Fruit fly (Drosophila melanogaster) whole organism, embryonic: ENCODE measurements around the gene endos.

ENCODE experiments used
- B-H1 ChIP-seq: fragments of 200-800 bp; sonication (Bioruptor generic); IDR thresholded peaks from 3 replicates; pipeline ENCODE4 v1.3.6; 2022; ENCODE audit warnings: missing biosample characterization, missing genetic modification characterization
- BEAF-32 ChIP-seq: fragments of 200-800 bp; sonication (Bioruptor generic); optimal IDR thresholded peaks from 3 replicates; lab custom pipeline; 2017; ENCODE audit warnings: missing biosample characterization, missing genetic modification characterization, mild to moderate bottlenecking, moderate library complexity, missing genetic modification reagents
- CG12104 ChIP-seq: fragments of 200-800 bp; sonication (Bioruptor generic); optimal IDR thresholded peaks from 3 replicates; lab custom pipeline; 2016; ENCODE audit warnings: missing biosample characterization, missing genetic modification characterization
- CG12391 ChIP-seq: fragments of 200-800 bp; sonication (Bioruptor generic); optimal IDR thresholded peaks from 3 replicates; lab custom pipeline; 2018; ENCODE audit warnings: missing biosample characterization, mild to moderate bottlenecking, missing genetic modification characterization, moderate library complexity
- CG16813 ChIP-seq: fragments of 200-800 bp; sonication (Bioruptor generic); IDR thresholded peaks from 3 replicates; pipeline ENCODE4 v1.3.6; 2022; ENCODE audit warnings: missing biosample characterization, missing genetic modification characterization; ENCODE audit not compliant: partially characterized antibody
- CG1832 ChIP-seq: fragments of 200-800 bp; sonication (Bioruptor generic); optimal IDR thresholded peaks from 2 replicates; lab custom pipeline; 2017; ENCODE audit warnings: missing biosample characterization, mild to moderate bottlenecking, missing genetic modification characterization, inconsistent platforms
- CG2202 ChIP-seq: fragments of 200-800 bp; sonication (Bioruptor generic); optimal IDR thresholded peaks from 2 replicates; lab custom pipeline; 2018; ENCODE audit warnings: missing biosample characterization, mild to moderate bottlenecking, missing genetic modification characterization
- CG32532 ChIP-seq: fragments of 200-800 bp; sonication (Bioruptor generic); IDR thresholded peaks from 2 replicates; pipeline ENCODE4 v1.3.6; 2022; ENCODE audit warnings: missing biosample characterization, missing genetic modification characterization
- CG32772 ChIP-seq: fragments of 200-800 bp; sonication (Bioruptor generic); IDR thresholded peaks from 2 replicates; pipeline ENCODE4 v1.3.6; 2022; ENCODE audit warnings: missing biosample characterization, missing genetic modification characterization
- CG34422 ChIP-seq: fragments of 200-800 bp; sonication (Bioruptor generic); IDR thresholded peaks from 3 replicates; pipeline ENCODE4 v1.3.6; 2022; ENCODE audit warnings: missing biosample characterization, missing genetic modification characterization
- CG3838 ChIP-seq: fragments of 200-800 bp; sonication (Bioruptor generic); optimal IDR thresholded peaks from 3 replicates; lab custom pipeline; 2016; ENCODE audit warnings: missing biosample characterization, missing genetic modification characterization
- CG4820 ChIP-seq: fragments of 200-800 bp; sonication (Bioruptor generic); optimal IDR thresholded peaks from 3 replicates; lab custom pipeline; 2016; ENCODE audit warnings: missing biosample characterization, missing genetic modification characterization
- CG6254 ChIP-seq: fragments of 200-800 bp; sonication (Bioruptor generic); optimal IDR thresholded peaks from 3 replicates; lab custom pipeline; 2017; ENCODE audit warnings: mild to moderate bottlenecking, missing biosample characterization, missing genetic modification reagents, missing genetic modification characterization
- CG6683 ChIP-seq: fragments of 200-800 bp; sonication (Bioruptor generic); optimal IDR thresholded peaks from 2 replicates; lab custom pipeline; 2017; ENCODE audit warnings: missing biosample characterization, mild to moderate bottlenecking, missing genetic modification characterization, missing genetic modification reagents
- CG6791 ChIP-seq: fragments of 200-800 bp; sonication (Bioruptor generic); IDR thresholded peaks from 3 replicates; pipeline ENCODE4 v1.3.6; 2022; ENCODE audit warnings: missing biosample characterization, missing genetic modification characterization; ENCODE audit not compliant: partially characterized antibody
- CG7556 ChIP-seq: fragments of 200-800 bp; sonication (Bioruptor generic); optimal IDR thresholded peaks from 2 replicates; lab custom pipeline; 2017; ENCODE audit warnings: missing biosample characterization, mild to moderate bottlenecking, missing genetic modification characterization
- CG7745 ChIP-seq: fragments of 200-800 bp; sonication (Bioruptor generic); optimal IDR thresholded peaks from 2 replicates; lab custom pipeline; 2018; ENCODE audit warnings: missing biosample characterization, mild to moderate bottlenecking, missing genetic modification characterization, moderate library complexity
- CG9817 ChIP-seq: fragments of 200-800 bp; sonication (Bioruptor generic); optimal IDR thresholded peaks from 2 replicates; lab custom pipeline; 2018; ENCODE audit warnings: missing biosample characterization, mild to moderate bottlenecking, missing genetic modification characterization, moderate library complexity
- Camta ChIP-seq: fragments of 200-800 bp; sonication (Bioruptor generic); optimal IDR thresholded peaks from 2 replicates; lab custom pipeline; 2016; ENCODE audit warnings: missing biosample characterization, missing genetic modification characterization
- Dad ChIP-seq: fragments of 200-800 bp; sonication (Bioruptor generic); optimal IDR thresholded peaks from 3 replicates; lab custom pipeline; 2016; ENCODE audit warnings: missing biosample characterization, missing genetic modification characterization
- Dbx ChIP-seq: fragments of 200-800 bp; sonication (Bioruptor generic); IDR thresholded peaks from 3 replicates; pipeline ENCODE4 v1.3.6; 2022; ENCODE audit warnings: missing biosample characterization, missing genetic modification characterization
- Dek ChIP-seq: fragments of 200-800 bp; sonication (Bioruptor generic); optimal IDR thresholded peaks from 3 replicates; lab custom pipeline; 2019; ENCODE audit warnings: missing biosample characterization, mild to moderate bottlenecking, missing genetic modification characterization, moderate library complexity
- Eip74EF ChIP-seq, 2 experiments: fragments of 200-800 bp in 1 of 2; fragments of >200 bp in 1 of 2; sonication (Bioruptor generic) in 1 of 2; optimal IDR thresholded peaks; 2 replicates each; lab custom pipeline; 2017 to 2019; ENCODE audit warnings: missing biosample characterization in 2 of 2, missing genetic modification characterization in 2 of 2, mild to moderate bottlenecking in 1 of 2, moderate library complexity in 1 of 2
- Elba2 ChIP-seq: fragments of 200-800 bp; sonication (Bioruptor generic); optimal IDR thresholded peaks from 3 replicates; lab custom pipeline; 2016; ENCODE audit warnings: missing biosample characterization, missing genetic modification characterization
- Fer2 ChIP-seq: fragments of 200-800 bp; sonication (Bioruptor generic); optimal IDR thresholded peaks from 2 replicates; lab custom pipeline; 2018; ENCODE audit warnings: missing biosample characterization, mild to moderate bottlenecking, missing genetic modification characterization, moderate library complexity
- HLH3B ChIP-seq: fragments of 200-800 bp; sonication (Bioruptor generic); IDR thresholded peaks from 2 replicates; pipeline ENCODE4 v1.3.6; 2022; ENCODE audit warnings: missing biosample characterization, missing genetic modification characterization
- HLHmδ ChIP-seq: fragments of 200-800 bp; sonication (Bioruptor generic); optimal IDR thresholded peaks from 2 replicates; lab custom pipeline; 2018; ENCODE audit warnings: missing biosample characterization, mild to moderate bottlenecking, missing genetic modification characterization, moderate library complexity
- Hmr ChIP-seq: fragments of 200-800 bp; sonication (Bioruptor generic); optimal IDR thresholded peaks from 3 replicates; lab custom pipeline; 2017; ENCODE audit warnings: mild to moderate bottlenecking, missing biosample characterization, missing genetic modification reagents, missing genetic modification characterization
- Oaz ChIP-seq: fragments of 200-800 bp; sonication (Bioruptor generic); IDR thresholded peaks from 2 replicates; pipeline ENCODE4 v1.3.6; 2022; ENCODE audit warnings: missing biosample characterization, missing genetic modification characterization
- Optix ChIP-seq: fragments of 200-800 bp; sonication (Bioruptor generic); IDR thresholded peaks from 3 replicates; pipeline ENCODE4 v1.3.6; 2022; ENCODE audit warnings: missing biosample characterization, missing genetic modification characterization
- Rx ChIP-seq: fragments of 200-800 bp; sonication (Bioruptor generic); IDR thresholded peaks from 2 replicates; pipeline ENCODE4 v1.3.6; 2022; ENCODE audit warnings: missing biosample characterization, missing genetic modification characterization
- Ssrp ChIP-seq: fragments of 200-800 bp; sonication (Bioruptor generic); optimal IDR thresholded peaks from 2 replicates; lab custom pipeline; 2018; ENCODE audit warnings: missing biosample characterization, mild to moderate bottlenecking, missing genetic modification characterization, moderate library complexity
- Usf ChIP-seq: fragments of 200-800 bp; sonication (Bioruptor generic); optimal IDR thresholded peaks from 2 replicates; lab custom pipeline; 2017; ENCODE audit warnings: missing genotype, missing biosample characterization, missing genetic modification characterization
- YL-1 ChIP-seq: fragments of 200-800 bp; sonication (Bioruptor generic); optimal IDR thresholded peaks from 3 replicates; lab custom pipeline; 2017; ENCODE audit warnings: missing biosample characterization, mild to moderate bottlenecking, missing genetic modification characterization
- amos ChIP-seq: fragments of 200-800 bp; sonication (Bioruptor generic); IDR thresholded peaks from 2 replicates; pipeline ENCODE4 v1.3.6; 2022; ENCODE audit warnings: missing biosample characterization, missing genetic modification characterization; ENCODE audit not compliant: partially characterized antibody
- bab2 ChIP-seq: fragments of 200-800 bp; sonication (Bioruptor generic); optimal IDR thresholded peaks from 2 replicates; lab custom pipeline; 2016; ENCODE audit warnings: missing biosample characterization, missing genetic modification characterization
- caup ChIP-seq: fragments of 200-800 bp; sonication (Bioruptor generic); optimal IDR thresholded peaks from 3 replicates; lab custom pipeline; 2017; ENCODE audit warnings: missing biosample characterization, mild to moderate bottlenecking, missing genetic modification characterization, moderate library complexity; ENCODE audit not compliant: severe bottlenecking
- dysf ChIP-seq: fragments of 200-800 bp; sonication (Bioruptor generic); IDR thresholded peaks from 3 replicates; pipeline ENCODE4 v1.3.6; 2022; ENCODE audit warnings: missing biosample characterization, missing genetic modification characterization
- gce ChIP-seq: fragments of 200-800 bp; sonication (Bioruptor generic); IDR thresholded peaks from 3 replicates; pipeline ENCODE4 v1.3.6; 2022; ENCODE audit warnings: missing biosample characterization, missing genetic modification characterization
- gsb ChIP-seq: fragments of 200-800 bp; sonication (Bioruptor generic); IDR thresholded peaks from 2 replicates; pipeline ENCODE4 v1.3.6; 2022; ENCODE audit warnings: missing biosample characterization, missing genetic modification characterization
- jumu ChIP-seq: fragments of 200-800 bp; sonication (Bioruptor generic); optimal IDR thresholded peaks from 3 replicates; lab custom pipeline; 2016; ENCODE audit warnings: missing biosample characterization, missing genetic modification characterization
- maf-S ChIP-seq: fragments of 200-800 bp; sonication (Bioruptor generic); optimal IDR thresholded peaks from 2 replicates; lab custom pipeline; 2016; ENCODE audit warnings: missing biosample characterization, missing genetic modification characterization
- nmo ChIP-seq: fragments of 200-800 bp; sonication (Bioruptor generic); optimal IDR thresholded peaks from 2 replicates; lab custom pipeline; 2018; ENCODE audit warnings: missing biosample characterization, mild to moderate bottlenecking, missing genetic modification characterization, moderate library complexity
- pan ChIP-seq, 4 experiments: fragments of >200 bp in 3 of 4; fragments of 200-800 bp in 1 of 4; sonication (Bioruptor generic) in 1 of 4; optimal IDR thresholded peaks in 3 of 4; IDR thresholded peaks in 1 of 4; 2 replicates each; pipeline versions ENCODE4 v1.3.6 to Lab custom; 2017 to 2022; ENCODE audit warnings: missing biosample characterization in 2 of 4, missing genetic modification characterization in 2 of 4, mixed read lengths in 1 of 4
- pho ChIP-seq: fragments of 200-800 bp; sonication (Bioruptor generic); optimal IDR thresholded peaks from 2 replicates; lab custom pipeline; 2016; ENCODE audit warnings: missing biosample characterization, missing genetic modification characterization
- pnt ChIP-seq: fragments of 200-800 bp; sonication (Bioruptor generic); optimal IDR thresholded peaks from 3 replicates; lab custom pipeline; 2016; ENCODE audit warnings: missing biosample characterization, missing genetic modification characterization
- psq ChIP-seq: fragments of 200-800 bp; sonication (Bioruptor generic); optimal IDR thresholded peaks from 2 replicates; lab custom pipeline; 2017; ENCODE audit warnings: missing biosample characterization, missing genetic modification characterization
- pum ChIP-seq: fragments of 200-800 bp; sonication (Bioruptor generic); optimal IDR thresholded peaks from 2 replicates; lab custom pipeline; 2016; ENCODE audit warnings: missing biosample characterization, missing genetic modification characterization
- sim ChIP-seq: fragments of 200-800 bp; sonication (Bioruptor generic); IDR thresholded peaks from 2 replicates; pipeline ENCODE4 v1.3.6; 2022; ENCODE audit warnings: missing biosample characterization, missing genetic modification characterization
- sima ChIP-seq: fragments of 200-800 bp; sonication (Bioruptor generic); optimal IDR thresholded peaks from 2 replicates; lab custom pipeline; 2016; ENCODE audit warnings: missing biosample characterization, missing genetic modification characterization
- wdn ChIP-seq: fragments of 200-800 bp; sonication (Bioruptor generic); IDR thresholded peaks from 2 replicates; pipeline ENCODE4 v1.3.6; 2022; ENCODE audit warnings: missing biosample characterization, missing genetic modification characterization

endos gene

dm6 chr3L:14071621-14072020, 40.1 kb upstream of the endos start, which contains the start of gene Pex1 (continued):
- TF ChIP-seq Hmr, result no peak
- TF ChIP-seq bab2 (GFP tag; lab: Kevin White, UChicago), result no peak
- no peak for TF ChIP-seq Ssrp (tag; lab: Kevin White, UChicago)
- no peak for TF ChIP-seq Eip74EF (GFP tag; optimal IDR thresholded peaks at IDR 0.05; lab: Kevin White, UChicago)
- TF ChIP-seq Dek (tag; lab: Kevin White, UChicago), result no peak
- TF ChIP-seq BEAF-32 (GFP tag; lab: Kevin White, UChicago), result peak; percentile 83
- peak; percentile 57; the same call in 2 of the 3 replicates for TF ChIP-seq CG34422 (GFP tag; lab: Robert Waterston, UW)
- no peak for TF ChIP-seq jumu (GFP tag; lab: Kevin White, UChicago)
- TF ChIP-seq CG12104 (GFP tag; lab: Kevin White, UChicago), result no peak
- no peak for TF ChIP-seq nmo
- TF ChIP-seq maf-S (GFP tag; lab: Kevin White, UChicago), result no peak
- TF ChIP-seq HLH3B (GFP tag; lab: Robert Waterston, UW), result no peak
- TF ChIP-seq pum (GFP tag; lab: Kevin White, UChicago), result no peak
- TF ChIP-seq gsb (GFP tag; lab: Robert Waterston, UW), result no peak
- no peak for TF ChIP-seq CG2202 (tag; lab: Kevin White, UChicago)
- no peak for TF ChIP-seq B-H1 (GFP tag; lab: Robert Waterston, UW)
- no peak for TF ChIP-seq pan (optimal IDR thresholded peaks at IDR 0.05; lab: Kevin White, UChicago)
- peak in 1 of 2 experiments; percentile 27 for TF ChIP-seq pan (GFP tag; optimal IDR thresholded peaks at IDR 0.05 in 1 of 2, IDR thresholded peaks at IDR 0.05 in 1 of 2)
- TF ChIP-seq CG32532 (GFP tag; lab: Robert Waterston, UW), result peak; percentile 58; the same call in 1 of the 2 replicates
- TF ChIP-seq CG6254, result no peak
- TF ChIP-seq caup, result no peak
- TF ChIP-seq Fer2 (tag; lab: Kevin White, UChicago), result no peak
- TF ChIP-seq CG4820, result no peak
- TF ChIP-seq sima (GFP tag; lab: Kevin White, UChicago), result no peak
- no peak for TF ChIP-seq CG7556
- peak; percentile 30 for TF ChIP-seq CG12391 (tag; lab: Kevin White, UChicago)
- no peak for TF ChIP-seq Usf
- TF ChIP-seq amos, result peak; percentile 89
- TF ChIP-seq CG7745, result no peak
- TF ChIP-seq psq, result no peak
- TF ChIP-seq dysf, result no peak
- no peak for TF ChIP-seq CG3838 (GFP tag; lab: Kevin White, UChicago)
- no peak for TF ChIP-seq Dad (GFP tag; lab: Kevin White, UChicago)
- peak; percentile 81 for TF ChIP-seq CG16813
- no peak for TF ChIP-seq CG9817 (tag; lab: Kevin White, UChicago)
- TF ChIP-seq Camta (GFP tag; lab: Kevin White, UChicago), result no peak
- no peak for TF ChIP-seq Optix (GFP tag; lab: Robert Waterston, UW)
- no peak for TF ChIP-seq wdn (GFP tag; lab: Robert Waterston, UW)
- TF ChIP-seq pho (GFP tag; lab: Kevin White, UChicago), result no peak
- no peak for TF ChIP-seq Rx (GFP tag; lab: Robert Waterston, UW)
- no peak for TF ChIP-seq gce (GFP tag; lab: Robert Waterston, UW)
- TF ChIP-seq CG32772 (GFP tag; lab: Robert Waterston, UW), result no peak
- TF ChIP-seq CG6791 (GFP tag; lab: Robert Waterston, UW), result peak; percentile 78
- no peak for TF ChIP-seq CG6683 (GFP tag; lab: Kevin White, UChicago)
- no peak for TF ChIP-seq pnt (GFP tag; lab: Kevin White, UChicago)
- TF ChIP-seq Elba2 (GFP tag; lab: Kevin White, UChicago), result no peak
- no peak for TF ChIP-seq sim (GFP tag; lab: Robert Waterston, UW)
- TF ChIP-seq CG1832 (GFP tag; lab: Kevin White, UChicago), result no peak
- peak; percentile 58; the same call in 2 of the 3 replicates for TF ChIP-seq Dbx (GFP tag; lab: Robert Waterston, UW)
- peak; percentile 54 for TF ChIP-seq YL-1
- TF ChIP-seq HLHmδ (GFP tag; lab: Kevin White, UChicago), result no peak
- TF ChIP-seq Oaz, result no peak
